Worm (Caenorhabditis elegans): ENCODE results near the gene C39B5.5.

Gene C39B5.5

DNA sequence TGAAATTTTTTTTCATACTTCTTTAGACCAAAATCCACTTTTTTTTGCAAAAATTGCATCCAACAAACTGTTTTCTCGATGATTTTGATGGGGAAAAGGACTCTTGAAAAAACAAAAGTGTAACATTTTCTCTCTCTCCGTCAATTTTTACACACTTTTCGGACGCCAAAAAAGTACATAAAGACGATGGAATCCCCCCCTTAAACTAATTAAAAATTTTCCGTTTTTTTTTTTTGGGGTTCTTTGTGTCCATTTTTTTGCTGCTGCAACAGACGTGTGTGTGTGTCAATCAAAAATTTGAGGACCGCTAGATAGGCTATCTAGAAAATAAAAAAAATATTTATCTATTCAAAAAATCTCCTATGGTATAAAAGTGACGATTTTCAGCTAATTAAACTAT, at the start of gene C39B5.5:
TSS of gene C39B5.5 (plus strand) at position 301 of the 400 bp plus-strand sequence.
- TF ChIP-seq skn-1 (tag; optimal IDR thresholded peaks at IDR 0.05) = no peak
- no peak for TF ChIP-seq ceh-82 (tag; optimal IDR thresholded peaks at IDR 0.05)

DNA sequence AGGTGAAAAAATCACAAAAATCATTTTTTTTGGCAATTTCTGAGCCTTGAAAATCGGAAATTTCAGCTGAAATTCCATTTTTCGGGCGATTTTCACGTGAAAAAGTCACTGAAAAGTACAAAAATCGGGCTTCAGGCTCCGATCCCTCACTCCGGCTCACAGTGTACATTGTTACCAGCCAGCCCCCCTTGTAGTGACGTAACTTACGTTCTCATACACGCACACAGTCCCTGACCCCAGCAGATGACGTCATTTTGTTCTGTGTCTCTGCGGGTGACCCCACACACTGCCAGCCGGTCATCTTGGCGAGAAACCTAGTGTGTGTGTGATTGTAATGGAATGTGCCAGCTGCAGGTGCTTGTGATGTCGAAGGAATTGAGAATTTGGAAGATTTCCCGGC, 48.8 kb upstream of the C39B5.5 start:
- TF ChIP-seq nhr-23 (tag; optimal IDR thresholded peaks at IDR 0.05) (no peak), nhr-25 (tag; optimal IDR thresholded peaks at IDR 0.05) (no peak), lin-39 (tag; optimal IDR thresholded peaks at IDR 0.05) (no peak), peb-1 (tag; optimal IDR thresholded peaks at IDR 0.05) (no peak), unc-62 (GFP tag; optimal IDR thresholded peaks at IDR 0.05) (no peak), unc-55 (GFP tag; optimal IDR thresholded peaks at IDR 0.05) (no peak), nhr-129 (tag; optimal IDR thresholded peaks at IDR 0.05) (no peak), nhr-6 (tag; optimal IDR thresholded peaks at IDR 0.05) (no peak), sma-9 (GFP tag; optimal IDR thresholded peaks at IDR 0.05) (no peak), sma-9 (tag; optimal IDR thresholded peaks at IDR 0.05) (no peak), ztf-11 (tag; optimal IDR thresholded peaks at IDR 0.05) (no peak), egl-27 (tag; optimal IDR thresholded peaks at IDR 0.05) (no peak), ceh-82 (tag; optimal IDR thresholded peaks at IDR 0.05) (no peak), blmp-1 (tag; optimal IDR thresholded peaks at IDR 0.05; ENCODE audit: insufficient read depth) (no peak), alr-1 (tag; optimal IDR thresholded peaks at IDR 0.05) (no peak), lin-11 (tag; optimal IDR thresholded peaks at IDR 0.05) (no peak), lsy-2 (tag; optimal IDR thresholded peaks at IDR 0.05) (no peak), nhr-21 (tag; optimal IDR thresholded peaks at IDR 0.05) (no peak), elt-1 (tag; optimal IDR thresholded peaks at IDR 0.05) (no peak), F13H6.1 (tag; optimal IDR thresholded peaks at IDR 0.05) (no peak), ceh-16 (tag; optimal IDR thresholded peaks at IDR 0.05) (no peak)

ce11 chrIII:2169445-2169844, 38.5 kb upstream of the C39B5.5 start:
- no peak for TF ChIP-seq sma-9 (GFP tag; optimal IDR thresholded peaks at IDR 0.05)
- TF ChIP-seq sma-9 (tag; optimal IDR thresholded peaks at IDR 0.05) = no peak
- TF ChIP-seq nhr-21 (tag; optimal IDR thresholded peaks at IDR 0.05) = no peak
- peak; percentile 37 for TF ChIP-seq crh-2 (tag; optimal IDR thresholded peaks at IDR 0.05)
- peak; percentile 28 for TF ChIP-seq gmeb-1 (tag; optimal IDR thresholded peaks at IDR 0.05)
- peak; percentile 8 for TF ChIP-seq lin-13 (GFP tag; optimal IDR thresholded peaks at IDR 0.05)
- TF ChIP-seq fos-1 (tag; optimal IDR thresholded peaks at IDR 0.05) = peak; percentile 65
- peak; percentile 12 for TF ChIP-seq nhr-129 (tag; optimal IDR thresholded peaks at IDR 0.05)
- TF ChIP-seq C34F6.9 (tag; optimal IDR thresholded peaks at IDR 0.05) = peak; percentile 26

- no peak for TF ChIP-seq nhr-77 (tag; optimal IDR thresholded peaks at IDR 0.05)
- no peak for TF ChIP-seq crh-2 (tag; optimal IDR thresholded peaks at IDR 0.05)
- peak; percentile 45 for TF ChIP-seq C34F6.9 (tag; optimal IDR thresholded peaks at IDR 0.05)
- TF ChIP-seq ceh-82 (tag; optimal IDR thresholded peaks at IDR 0.05) = no peak
- peak; percentile 37 for TF ChIP-seq sma-9 (GFP tag; optimal IDR thresholded peaks at IDR 0.05)
- no peak for TF ChIP-seq sma-9 (tag; optimal IDR thresholded peaks at IDR 0.05)
- TF ChIP-seq unc-39 (tag; optimal IDR thresholded peaks at IDR 0.05) = no peak
- peak in 1 of 2 experiments; percentile 56 for TF ChIP-seq lsy-2 (tag; optimal IDR thresholded peaks at IDR 0.05)
- TF ChIP-seq nhr-11 (tag; optimal IDR thresholded peaks at IDR 0.05) = no peak
- peak; percentile 62 for TF ChIP-seq F13H6.1 (tag; optimal IDR thresholded peaks at IDR 0.05)
- no peak for TF ChIP-seq zag-1 (tag; optimal IDR thresholded peaks at IDR 0.05)
- TF ChIP-seq dmd-4 (tag; optimal IDR thresholded peaks at IDR 0.05) = no peak
- TF ChIP-seq nhr-129 (tag; optimal IDR thresholded peaks at IDR 0.05) = peak; percentile 22
- no peak for TF ChIP-seq elt-1 (tag; optimal IDR thresholded peaks at IDR 0.05)
- TF ChIP-seq aly-2 (tag; optimal IDR thresholded peaks at IDR 0.05) = no peak
- no peak for TF ChIP-seq mab-5 (tag; optimal IDR thresholded peaks at IDR 0.05)
Measured at ce11 chrIII:2170556-2170955, 37.4 kb upstream of the C39B5.5 start.

DNA sequence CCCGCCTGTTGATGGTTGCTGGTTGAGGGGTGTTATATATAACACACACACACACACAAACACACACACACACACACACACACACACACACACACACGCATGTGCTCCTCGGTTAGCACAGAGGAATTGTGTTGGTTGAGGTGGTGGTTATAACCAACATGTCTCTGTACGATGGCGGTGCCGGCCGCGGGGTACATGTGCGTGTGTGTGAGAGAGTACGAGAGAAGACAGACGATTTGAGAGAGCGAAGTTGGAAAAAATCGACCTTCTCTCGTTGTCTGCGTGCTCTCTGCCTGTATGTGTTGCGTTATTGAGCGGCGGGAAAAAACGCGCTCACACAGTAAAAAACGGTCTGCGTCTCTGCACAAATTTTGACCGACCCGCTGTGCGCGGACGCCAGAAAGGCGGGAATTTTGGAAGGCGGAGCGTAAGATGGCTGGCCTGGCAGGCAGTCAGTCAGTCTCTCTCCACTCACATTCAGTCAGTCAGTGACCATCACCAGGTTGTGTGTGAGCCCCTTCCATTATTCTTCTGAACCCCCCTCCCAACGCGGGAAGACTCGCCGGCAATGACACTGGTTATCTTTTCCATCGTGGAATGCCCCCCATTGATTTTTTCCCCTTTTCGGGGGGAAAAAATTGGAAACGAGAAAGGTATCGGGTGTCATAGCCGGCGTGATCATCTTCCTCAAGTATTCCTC, 35.9 kb upstream of the C39B5.5 start:
- TF ChIP-seq unc-62 (GFP tag; optimal IDR thresholded peaks at IDR 0.05) (no peak), lin-11 (tag; optimal IDR thresholded peaks at IDR 0.05) (no peak), lsy-2 (tag; optimal IDR thresholded peaks at IDR 0.05) (peak; percentile 26 to 68), mbf-1 (tag; optimal IDR thresholded peaks at IDR 0.05) (no peak), blmp-1 (tag; optimal IDR thresholded peaks at IDR 0.05; ENCODE audit: insufficient read depth) (peak; percentile 14), fos-1 (tag; optimal IDR thresholded peaks at IDR 0.05) (peak; percentile 44), dmd-4 (tag; optimal IDR thresholded peaks at IDR 0.05) (no peak), unc-55 (GFP tag; optimal IDR thresholded peaks at IDR 0.05) (peak; percentile 16), nhr-12 (tag; optimal IDR thresholded peaks at IDR 0.05) (no peak), nhr-129 (tag; optimal IDR thresholded peaks at IDR 0.05) (peak; percentile 89), lin-39 (tag; optimal IDR thresholded peaks at IDR 0.05) (no peak), mab-5 (tag; optimal IDR thresholded peaks at IDR 0.05) (no peak), ZK546.5 (tag; optimal IDR thresholded peaks at IDR 0.05) (no peak), egl-27 (tag; optimal IDR thresholded peaks at IDR 0.05) (peak; percentile 54), R02D3.7 (tag; optimal IDR thresholded peaks at IDR 0.05) (no peak), elt-1 (tag; optimal IDR thresholded peaks at IDR 0.05) (no peak), nhr-25 (tag; optimal IDR thresholded peaks at IDR 0.05) (peak; percentile 80), sma-9 (GFP tag; optimal IDR thresholded peaks at IDR 0.05) (peak; percentile 82), sma-9 (tag; optimal IDR thresholded peaks at IDR 0.05) (no peak), nhr-10 (tag; optimal IDR thresholded peaks at IDR 0.05) (no peak), unc-39 (tag; optimal IDR thresholded peaks at IDR 0.05) (no peak), skn-1 (tag; optimal IDR thresholded peaks at IDR 0.05) (no peak), sem-4 (tag; optimal IDR thresholded peaks at IDR 0.05) (peak; percentile 63), nhr-21 (tag; optimal IDR thresholded peaks at IDR 0.05) (peak; percentile 54), nhr-77 (tag; optimal IDR thresholded peaks at IDR 0.05) (no peak), nhr-11 (tag; optimal IDR thresholded peaks at IDR 0.05) (no peak), ama-1 (optimal IDR thresholded peaks at IDR 0.05) (peak; percentile 94), Y55F3AM.14 (GFP tag; optimal IDR thresholded peaks at IDR 0.05) (peak; percentile 28)
